Worm (Caenorhabditis elegans) whole organism, L1 larva: ENCODE measurements around the gene C34C12.7.

Experiments used
- C04F5.9 ChIP-seq: sonication (generic microtip); optimal IDR thresholded peaks from 2 replicates; lab custom pipeline; 2016; ENCODE audit warnings: missing genetic modification characterization, missing compliant biosample characterization
- aly-2 ChIP-seq: fragments of 150-350 bp; optimal IDR thresholded peaks from 2 replicates; lab custom pipeline; 2014; ENCODE audit warnings: missing biosample characterization, missing genetic modification characterization
- blmp-1 ChIP-seq: fragments of 150-350 bp; optimal IDR thresholded peaks from 2 replicates; lab custom pipeline; 2014; ENCODE audit warnings: missing biosample characterization, missing genetic modification characterization
- ceh-63 ChIP-seq: fragments of 200-800 bp; sonication (Bioruptor generic); optimal IDR thresholded peaks from 2 replicates; lab custom pipeline; 2018; ENCODE audit warnings: mild to moderate bottlenecking, missing genetic modification characterization, missing compliant biosample characterization
- ceh-8 ChIP-seq: fragments of 200-800 bp; sonication (Bioruptor generic); optimal IDR thresholded peaks from 2 replicates; lab custom pipeline; 2018; ENCODE audit warnings: mild to moderate bottlenecking, missing genetic modification characterization, moderate library complexity, missing compliant biosample characterization
- ceh-82 ChIP-seq, 3 experiments: fragments of 150-350 bp in 1 of 3; sonication (generic microtip) in 2 of 3; optimal IDR thresholded peaks; 2 replicates each; lab custom pipeline; 2014 to 2017; ENCODE audit warnings: missing biosample characterization in 3 of 3, missing genetic modification characterization in 3 of 3
- dpl-1 ChIP-seq, 3 experiments: fragments of 150-350 bp in 2 of 3; sonication (generic microtip) in 1 of 3; optimal IDR thresholded peaks; 2 replicates each; lab custom pipeline; 2014 to 2017; ENCODE audit warnings: missing biosample characterization in 3 of 3, missing genetic modification characterization in 3 of 3, missing genetic modification reagents in 3 of 3
- dsc-1 ChIP-seq: sonication (generic microtip); optimal IDR thresholded peaks from 2 replicates; lab custom pipeline; 2016; ENCODE audit warnings: mild to moderate bottlenecking, missing genetic modification characterization, missing compliant biosample characterization
- efl-1 ChIP-seq, 4 experiments: fragments of 150-350 bp; optimal IDR thresholded peaks in 3 of 4; peaks in 1 of 4; 1 replicate in 1 of 4; 2 replicates in 3 of 4; lab custom pipeline; 2014; ENCODE audit warnings: missing biosample characterization in 2 of 4, missing genetic modification characterization in 2 of 4, missing genetic modification reagents in 2 of 4
- egl-27 ChIP-seq, 2 experiments: fragments of 150-350 bp in 1 of 2; sonication (generic microtip); optimal IDR thresholded peaks; 3 replicates each; lab custom pipeline; 2017 to 2018; ENCODE audit warnings: missing biosample characterization in 2 of 2, missing genetic modification characterization in 2 of 2, missing genetic modification reagents in 2 of 2
- elt-3 ChIP-seq, 6 experiments: fragments of 150-350 bp in 1 of 6; sonication (generic microtip); optimal IDR thresholded peaks; 2 replicates each; lab custom pipeline; 2017 to 2018; ENCODE audit warnings: missing biosample characterization in 6 of 6, missing genetic modification characterization in 6 of 6, inconsistent platforms in 1 of 6
- fos-1 ChIP-seq: fragments of 150-350 bp; optimal IDR thresholded peaks from 2 replicates; lab custom pipeline; 2014; ENCODE audit warnings: missing biosample characterization, missing genetic modification characterization
- hlh-4 ChIP-seq: sonication (generic microtip); optimal IDR thresholded peaks from 2 replicates; lab custom pipeline; 2016; ENCODE audit warnings: mild to moderate bottlenecking, missing genetic modification characterization, missing compliant biosample characterization
- isw-1 ChIP-seq: fragments of 200-800 bp; sonication (Bioruptor generic); IDR thresholded peaks from 2 replicates; pipeline ENCODE4 v1.3.6; 2022; ENCODE audit warnings: missing genetic modification characterization, missing compliant biosample characterization
- lin-14 ChIP-seq: fragments of 200-800 bp; sonication (Bioruptor generic); optimal IDR thresholded peaks from 2 replicates; lab custom pipeline; 2018; ENCODE audit warnings: mild to moderate bottlenecking, missing genetic modification characterization, moderate library complexity, missing compliant biosample characterization
- lin-35 ChIP-seq, 2 experiments: fragments of 150-350 bp; optimal IDR thresholded peaks; 2 replicates each; lab custom pipeline; 2014; ENCODE audit warnings: missing biosample characterization in 2 of 2, missing genetic modification characterization in 2 of 2, missing genetic modification reagents in 2 of 2
- lin-39 ChIP-seq: fragments of 150-350 bp; optimal IDR thresholded peaks from 2 replicates; lab custom pipeline; 2014; ENCODE audit warnings: missing biosample characterization, missing genetic modification reagents, missing genetic modification characterization
- lsy-2 ChIP-seq, 2 experiments: fragments of 150-350 bp; optimal IDR thresholded peaks; 2 replicates each; lab custom pipeline; 2014; ENCODE audit warnings: missing biosample characterization in 2 of 2, missing genetic modification characterization in 2 of 2
- mdl-1 ChIP-seq, 2 experiments: fragments of 150-350 bp; optimal IDR thresholded peaks; 2 replicates each; lab custom pipeline; 2014 to 2017; ENCODE audit warnings: missing biosample characterization in 2 of 2, missing genetic modification characterization in 2 of 2, inconsistent platforms in 1 of 2
- mep-1 ChIP-seq: fragments of 150-350 bp; optimal IDR thresholded peaks from 2 replicates; lab custom pipeline; 2014; ENCODE audit warnings: missing biosample characterization, missing genetic modification characterization
- nhr-11 ChIP-seq: fragments of 150-350 bp; optimal IDR thresholded peaks from 2 replicates; lab custom pipeline; 2014; ENCODE audit warnings: missing biosample characterization, missing genetic modification characterization
- nhr-20 ChIP-seq: sonication (generic microtip); optimal IDR thresholded peaks from 2 replicates; lab custom pipeline; 2016; ENCODE audit warnings: mild to moderate bottlenecking, missing genetic modification characterization, missing compliant biosample characterization
- nhr-237 ChIP-seq: fragments of 150-350 bp; optimal IDR thresholded peaks from 2 replicates; lab custom pipeline; 2014; ENCODE audit warnings: missing biosample characterization, missing genetic modification characterization
- nhr-28 ChIP-seq: fragments of 150-350 bp; optimal IDR thresholded peaks from 2 replicates; lab custom pipeline; 2014; ENCODE audit warnings: missing biosample characterization, missing genetic modification characterization
- nhr-47 ChIP-seq: sonication (generic microtip); optimal IDR thresholded peaks from 2 replicates; lab custom pipeline; 2016; ENCODE audit warnings: mild to moderate bottlenecking, missing genetic modification characterization, moderate library complexity, missing compliant biosample characterization
- nhr-71 ChIP-seq: sonication (generic microtip); optimal IDR thresholded peaks from 2 replicates; lab custom pipeline; 2016; ENCODE audit warnings: mild to moderate bottlenecking, missing genetic modification characterization, moderate library complexity, missing compliant biosample characterization
- nhr-77 ChIP-seq: fragments of 150-350 bp; optimal IDR thresholded peaks from 2 replicates; lab custom pipeline; 2014; ENCODE audit warnings: missing biosample characterization, missing genetic modification characterization
- nhr-85 ChIP-seq: sonication (generic microtip); peaks from one replicate; lab custom pipeline; 2016; ENCODE audit warnings: missing genetic modification characterization, inconsistent platforms, missing compliant biosample characterization
- sptf-1 ChIP-seq: fragments of 150-350 bp; optimal IDR thresholded peaks from 2 replicates; lab custom pipeline; 2014; ENCODE audit warnings: missing biosample characterization, missing genetic modification characterization
- sup-37 ChIP-seq: fragments of 200-800 bp; sonication (Bioruptor generic); optimal IDR thresholded peaks from 2 replicates; lab custom pipeline; 2018; ENCODE audit warnings: mild to moderate bottlenecking, missing genetic modification characterization, missing compliant biosample characterization
- swsn-7 ChIP-seq: sonication (generic microtip); optimal IDR thresholded peaks from 2 replicates; lab custom pipeline; 2016; ENCODE audit warnings: missing genetic modification characterization, missing compliant biosample characterization
- tbx-2 ChIP-seq: sonication (generic microtip); optimal IDR thresholded peaks from 2 replicates; lab custom pipeline; 2016; ENCODE audit warnings: missing genetic modification characterization, missing compliant biosample characterization
- tlp-1 ChIP-seq: fragments of 150-350 bp; optimal IDR thresholded peaks from 2 replicates; lab custom pipeline; 2014; ENCODE audit warnings: missing biosample characterization, missing genetic modification characterization
- unc-130 ChIP-seq: fragments of 150-350 bp; optimal IDR thresholded peaks from 2 replicates; lab custom pipeline; 2017; ENCODE audit warnings: missing biosample characterization, missing genetic modification characterization, inconsistent platforms
- unc-86 ChIP-seq: sonication (generic microtip); optimal IDR thresholded peaks from 2 replicates; lab custom pipeline; 2016; ENCODE audit warnings: missing genetic modification characterization, missing compliant biosample characterization
- xbp-1 ChIP-seq: sonication (generic microtip); optimal IDR thresholded peaks from 2 replicates; lab custom pipeline; 2016; ENCODE audit warnings: missing genetic modification characterization, missing compliant biosample characterization
- ztf-11 ChIP-seq, 2 experiments: sonication (generic microtip); optimal IDR thresholded peaks; 2 replicates each; lab custom pipeline; 2016 to 2017; ENCODE audit warnings: missing genetic modification characterization in 2 of 2, missing biosample characterization in 1 of 2, missing compliant biosample characterization in 1 of 2

The C34C12.7 gene

DNA sequence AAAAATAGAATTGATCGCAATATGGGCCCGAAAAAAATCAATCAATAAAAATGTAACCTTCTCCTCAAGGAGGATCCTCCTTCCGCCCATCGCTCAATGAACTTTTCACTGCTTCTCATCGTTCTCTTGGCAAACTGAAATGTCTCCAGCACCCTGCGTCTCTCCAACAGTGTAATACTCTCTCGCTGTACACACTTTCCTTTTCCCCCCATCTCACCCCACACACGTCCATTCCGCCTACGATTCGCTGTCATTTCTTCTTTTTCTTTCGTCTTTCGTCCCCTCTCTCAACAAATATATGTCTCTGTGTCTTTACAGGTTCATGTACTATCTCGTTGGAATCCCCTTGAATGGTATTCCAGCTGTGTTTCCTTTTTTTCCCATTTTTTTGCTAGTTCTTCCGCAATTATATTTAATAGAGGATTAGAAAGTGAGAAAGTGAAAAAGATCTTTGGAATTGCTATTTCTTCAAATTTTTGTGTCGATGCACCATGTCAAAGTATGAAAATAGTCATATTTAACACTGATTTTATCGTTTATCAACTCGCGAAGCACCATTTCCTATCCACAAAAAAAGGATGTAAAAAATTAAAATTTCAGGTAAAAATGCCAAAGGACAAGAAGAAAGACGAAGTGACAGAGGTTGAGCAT is 16.6 kb downstream of the C34C12.7 start, which contains the start of gene rsu-1 (continued):
- peak; percentile 46 for TF ChIP-seq nhr-85
- peak; percentile 67 for TF ChIP-seq nhr-20
- peak in 1 of 2 experiments; percentile 18 for TF ChIP-seq egl-27 (tag; optimal IDR thresholded peaks at IDR 0.05; lab: Kevin White, UChicago)
- TF ChIP-seq nhr-71 (tag; lab: Kevin White, UChicago), result peak; percentile 74
- peak; percentile 47 for TF ChIP-seq dsc-1 (tag; lab: Kevin White, UChicago)
- TF ChIP-seq isw-1 (GFP tag; lab: Robert Waterston, UW), result no peak
- TF ChIP-seq dpl-1 (GFP tag; optimal IDR thresholded peaks at IDR 0.05; lab: Kevin White, UChicago), result peak in 2 of 3 experiments; percentile 36 to 42
- TF ChIP-seq hlh-4, result no peak
- TF ChIP-seq efl-1 (optimal IDR thresholded peaks at IDR 0.05; lab: Kevin White, UChicago), result peak; percentile 58 to 67
- TF ChIP-seq efl-1 (GFP tag; optimal IDR thresholded peaks at IDR 0.05 in 1 of 2; lab: Kevin White, UChicago), result peak; percentile 47 to 91
- peak; percentile 71 for TF ChIP-seq mep-1 (tag; lab: Kevin White, UChicago)
- no peak for TF ChIP-seq ceh-8 (GFP tag; lab: Kevin White, UChicago)
- TF ChIP-seq ceh-82 (tag; optimal IDR thresholded peaks at IDR 0.05; lab: Kevin White, UChicago), result peak; percentile 6 to 39 (median 34)
- peak; percentile 86 for TF ChIP-seq lin-14
- peak; percentile 37 to 42 for TF ChIP-seq lin-35 (GFP tag; optimal IDR thresholded peaks at IDR 0.05; lab: Kevin White, UChicago)
- peak; percentile 64 for TF ChIP-seq swsn-7 (tag; lab: Kevin White, UChicago)
- peak; percentile 9 for TF ChIP-seq nhr-11 (tag; lab: Kevin White, UChicago)
- TF ChIP-seq ztf-11 (tag; optimal IDR thresholded peaks at IDR 0.05; lab: Kevin White, UChicago), result peak in 1 of 2 experiments; percentile 49
- TF ChIP-seq, all 84 proteins: peak for 30

DNA sequence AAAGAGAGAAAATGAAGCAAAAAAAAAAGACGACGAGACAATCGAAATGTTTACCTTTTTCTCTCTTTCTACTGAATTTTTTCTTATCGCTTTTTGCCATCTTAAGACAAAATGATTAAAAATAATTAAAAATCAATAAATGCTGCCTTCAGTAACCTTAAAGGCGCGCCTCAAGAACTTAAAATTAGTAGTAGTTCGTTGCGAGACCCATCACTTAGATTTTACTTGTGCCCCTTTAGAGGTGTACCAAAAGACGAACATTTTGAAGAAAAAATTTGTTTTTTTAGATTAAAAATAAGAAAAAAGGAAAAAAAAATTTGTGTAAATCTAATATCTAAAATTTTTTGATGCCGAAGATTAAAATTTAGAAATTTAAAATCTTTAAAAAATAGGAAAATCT is 17.2 kb downstream of the C34C12.7 start:
- TF ChIP-seq blmp-1, result no peak
- no peak for TF ChIP-seq mep-1 (tag; lab: Kevin White, UChicago)

ce11 chrIII:3470433-3470832 is 17.7 kb downstream of the C34C12.7 start:
- TF ChIP-seq nhr-237 (tag; lab: Kevin White, UChicago) (no peak), elt-3 (tag; optimal IDR thresholded peaks at IDR 0.05; lab: Kevin White, UChicago) (peak in 1 of 6 experiments; percentile 39), nhr-85 (peak; percentile 6), blmp-1 (peak; percentile 80)

- no peak for TF ChIP-seq ceh-63
- no peak for TF ChIP-seq mdl-1 (tag; optimal IDR thresholded peaks at IDR 0.05; lab: Kevin White, UChicago)
- peak; percentile 89 for TF ChIP-seq xbp-1 (tag; lab: Kevin White, UChicago)
- TF ChIP-seq dsc-1 (tag; lab: Kevin White, UChicago), result no peak
These were observed 18.5 kb downstream of the C34C12.7 start, which contains the start of gene smim-14 for ce11 chrIII:3469646-3470045. TSS of gene smim-14 (minus strand) at chrIII:3469746.

- TF ChIP-seq dpl-1 (GFP tag; optimal IDR thresholded peaks at IDR 0.05; lab: Kevin White, UChicago), result no peak
- TF ChIP-seq nhr-71 (tag; lab: Kevin White, UChicago), result no peak
- no peak for TF ChIP-seq nhr-47
- TF ChIP-seq lsy-2 (tag; optimal IDR thresholded peaks at IDR 0.05; lab: Kevin White, UChicago), result no peak
- TF ChIP-seq sup-37, result no peak
- TF ChIP-seq aly-2 (tag; lab: Kevin White, UChicago), result no peak
- no peak for TF ChIP-seq lin-39 (tag; lab: Kevin White, UChicago)
- no peak for TF ChIP-seq C04F5.9 (tag; lab: Kevin White, UChicago)
- no peak for TF ChIP-seq nhr-28
- no peak for TF ChIP-seq tlp-1 (tag; lab: Kevin White, UChicago)
- TF ChIP-seq xbp-1 (tag; lab: Kevin White, UChicago), result no peak
- TF ChIP-seq blmp-1, result no peak
- no peak for TF ChIP-seq unc-86
- TF ChIP-seq nhr-20, result no peak
- TF ChIP-seq unc-130 (tag; lab: Kevin White, UChicago), result no peak
- no peak for TF ChIP-seq tbx-2 (tag; lab: Kevin White, UChicago)
- TF ChIP-seq sptf-1 (tag; lab: Kevin White, UChicago), result no peak
- TF ChIP-seq fos-1 (tag; lab: Kevin White, UChicago), result no peak
- no peak for TF ChIP-seq nhr-77 (tag; lab: Kevin White, UChicago)
- TF ChIP-seq, all 84 proteins: peak for 0
These were observed 19.8 kb downstream of the C34C12.7 start for ce11 chrIII:3468384-3468783.
